Fruit fly (Drosophila melanogaster) whole organism, adult: Measurements from ENCODE around the gene CG7916.

Experiments
- CG11617 ChIP-seq: fragments of 200-800 bp; sonication (Bioruptor generic); optimal IDR thresholded peaks from 2 replicates; lab custom pipeline; 2017; ENCODE audit warnings: mild to moderate bottlenecking, missing biosample characterization, missing genetic modification reagents, missing genetic modification characterization
- CG7045 ChIP-seq: fragments of 200-800 bp; sonication (Bioruptor generic); optimal IDR thresholded peaks from 2 replicates; lab custom pipeline; 2017; ENCODE audit warnings: missing biosample characterization, mild to moderate bottlenecking, missing genetic modification characterization
- CG7101 ChIP-seq: fragments of 200-800 bp; sonication (Bioruptor generic); optimal IDR thresholded peaks from 2 replicates; lab custom pipeline; 2018; ENCODE audit warnings: missing biosample characterization, mild to moderate bottlenecking, missing genetic modification characterization, moderate library complexity
- Hr96 ChIP-seq: fragments of 200-800 bp; sonication (Bioruptor generic); optimal IDR thresholded peaks from 2 replicates; lab custom pipeline; 2016; ENCODE audit warnings: missing biosample characterization, missing genetic modification characterization
- Mnt ChIP-seq: fragments of 200-800 bp; sonication (Bioruptor generic); optimal IDR thresholded peaks from 2 replicates; lab custom pipeline; 2016; ENCODE audit warnings: missing biosample characterization, mild to moderate bottlenecking, missing genetic modification characterization

DNA sequence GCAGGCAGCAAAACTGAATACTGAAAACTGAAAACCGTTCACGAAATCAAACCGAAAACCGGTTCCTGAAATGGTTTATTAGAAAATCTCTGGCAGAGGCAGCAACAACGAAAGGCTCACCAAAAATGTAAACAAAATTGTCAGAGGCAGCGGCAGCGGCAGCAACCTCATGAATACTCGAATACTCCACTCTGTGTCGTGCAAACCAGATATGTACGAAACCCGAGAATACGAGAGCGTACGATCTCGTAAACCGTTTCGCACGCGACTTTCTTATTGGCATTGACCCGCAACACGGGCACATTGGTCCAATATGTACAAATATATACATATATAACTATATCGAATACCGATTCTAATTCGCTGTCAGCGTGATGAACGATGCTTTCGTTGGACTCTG is 9.0 kb upstream of the CG7916 start:
- no peak for TF ChIP-seq CG7101 (tag; lab: Kevin White, UChicago)
- no peak for TF ChIP-seq Hr96 (GFP tag; lab: Kevin White, UChicago)
- TF ChIP-seq CG7045 (GFP tag; lab: Kevin White, UChicago): no peak
- no peak for TF ChIP-seq Mnt (GFP tag; lab: Kevin White, UChicago)
- TF ChIP-seq CG11617 (GFP tag; lab: Kevin White, UChicago): no peak
